Worm (Caenorhabditis elegans): ENCODE data around the gene F29B9.12.
"Not testable (repeated sequence)": the region's sequence is repeated elsewhere in the genome, so short reads cannot be mapped to it uniquely, and the experiment has no call there.

F29B9.12 gene

DNA sequence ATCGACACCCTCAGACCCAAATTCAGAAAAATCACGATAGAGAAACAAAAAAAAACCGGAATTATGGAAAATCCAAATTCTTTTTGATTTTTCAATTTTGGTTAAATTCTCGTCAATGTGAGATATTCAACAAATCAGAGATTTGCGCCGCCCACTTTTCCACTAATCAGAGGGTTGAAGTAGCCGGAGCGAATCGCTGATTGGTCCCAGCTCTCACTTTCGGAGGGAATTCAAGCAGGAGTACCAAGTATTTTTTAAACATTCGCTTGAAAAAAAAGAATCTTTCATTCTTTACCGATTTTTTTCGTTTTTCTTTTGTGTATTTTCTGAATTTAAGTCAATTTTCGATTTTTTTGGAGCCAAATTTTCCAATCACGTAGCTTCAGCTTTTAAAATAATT lies 36.6 kb downstream of the F29B9.12 start:
- TF ChIP-seq unc-62 (GFP tag; optimal IDR thresholded peaks at IDR 0.05), result no peak

- TF ChIP-seq unc-62 (GFP tag; optimal IDR thresholded peaks at IDR 0.05), result no peak
These were observed 41.1 kb downstream of the F29B9.12 start, which contains the start of gene cif-1 for ce11 chrIV:4710459-4710858. Gene cif-1 (minus strand): TSS chrIV:4710755.

ce11 chrIV:4712376-4712775 lies 43.0 kb downstream of the F29B9.12 start, which contains the start of gene yars-2:
Gene yars-2 (minus strand): TSS chrIV:4712624.
- TF ChIP-seq unc-62 (GFP tag; optimal IDR thresholded peaks at IDR 0.05), result no peak

ce11 chrIV:4715785-4716184 lies 46.4 kb downstream of the F29B9.12 start, which contains the start of gene miro-1:
Gene miro-1 (minus strand): TSS chrIV:4715807.
- not testable (repeated sequence) for TF ChIP-seq unc-62 (GFP tag; optimal IDR thresholded peaks at IDR 0.05)
